Worm (Caenorhabditis elegans): Measurements from ENCODE around the gene cest-9.1.

Gene cest-9.1

DNA sequence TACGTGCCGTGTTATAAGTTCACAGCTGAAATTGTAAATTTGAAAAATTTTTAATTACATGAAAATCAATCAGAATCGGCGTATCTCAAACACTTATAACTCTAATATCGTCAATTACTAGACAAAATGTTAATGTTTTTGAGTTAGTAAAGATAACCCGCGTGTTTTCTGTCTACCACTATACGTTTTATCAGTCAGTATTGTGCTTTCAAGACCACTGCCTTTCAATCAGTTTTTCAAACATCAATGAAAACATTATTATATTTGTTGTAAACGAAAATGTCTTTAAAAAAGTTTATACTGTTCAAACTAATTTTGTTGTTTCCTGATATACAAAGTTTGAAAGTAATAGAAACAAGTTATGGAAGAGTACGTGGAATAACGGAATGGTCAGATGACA, 3.3 kb upstream of the cest-9.1 start:
- TF ChIP-seq ztf-29 (GFP tag; IDR thresholded peaks at IDR 0.05) (no peak), klf-2 (GFP tag; conservative IDR thresholded peaks at IDR 0.05) (no peak), flt-1 (GFP tag; IDR thresholded peaks at IDR 0.05) (no peak), cog-1 (tag; optimal IDR thresholded peaks at IDR 0.05) (no peak), ztf-23 (GFP tag; IDR thresholded peaks at IDR 0.05) (no peak), ref-1 (GFP tag; conservative IDR thresholded peaks at IDR 0.05) (no peak), T22C8.4 (GFP tag; IDR thresholded peaks at IDR 0.05) (no peak), tab-1 (GFP tag; IDR thresholded peaks at IDR 0.05) (no peak), med-1 (GFP tag; optimal IDR thresholded peaks at IDR 0.05; ENCODE audit: insufficient read depth) (no peak)

DNA sequence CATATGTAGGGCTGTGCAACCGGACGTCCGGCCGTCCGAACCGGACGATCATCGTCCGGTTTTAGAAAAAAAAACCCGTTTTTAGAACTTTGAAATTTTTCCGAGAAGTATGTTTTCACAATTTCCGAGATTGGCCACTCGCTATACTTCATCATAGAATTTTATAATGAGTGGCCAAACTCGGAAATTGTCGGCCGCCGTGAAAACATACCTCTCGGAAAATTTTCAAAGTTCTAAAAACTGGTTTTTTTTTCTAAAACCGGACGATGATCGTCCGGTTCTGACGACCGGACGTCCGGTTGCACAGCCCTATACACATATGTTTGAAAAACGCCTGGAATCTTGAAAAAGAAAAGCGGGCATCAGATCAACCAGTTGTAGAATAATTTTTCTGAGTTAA, 1.1 kb downstream of the cest-9.1 start:
- TF ChIP-seq cog-1 (tag; optimal IDR thresholded peaks at IDR 0.05) (no peak), klf-2 (GFP tag; conservative IDR thresholded peaks at IDR 0.05) (no peak), flt-1 (GFP tag; IDR thresholded peaks at IDR 0.05) (no peak), tab-1 (GFP tag; IDR thresholded peaks at IDR 0.05) (no peak), T22C8.4 (GFP tag; IDR thresholded peaks at IDR 0.05) (no peak), ztf-23 (GFP tag; IDR thresholded peaks at IDR 0.05) (no peak), ref-1 (GFP tag; conservative IDR thresholded peaks at IDR 0.05) (no peak), ztf-29 (GFP tag; IDR thresholded peaks at IDR 0.05) (no peak), med-1 (GFP tag; optimal IDR thresholded peaks at IDR 0.05; ENCODE audit: insufficient read depth) (no peak)

DNA sequence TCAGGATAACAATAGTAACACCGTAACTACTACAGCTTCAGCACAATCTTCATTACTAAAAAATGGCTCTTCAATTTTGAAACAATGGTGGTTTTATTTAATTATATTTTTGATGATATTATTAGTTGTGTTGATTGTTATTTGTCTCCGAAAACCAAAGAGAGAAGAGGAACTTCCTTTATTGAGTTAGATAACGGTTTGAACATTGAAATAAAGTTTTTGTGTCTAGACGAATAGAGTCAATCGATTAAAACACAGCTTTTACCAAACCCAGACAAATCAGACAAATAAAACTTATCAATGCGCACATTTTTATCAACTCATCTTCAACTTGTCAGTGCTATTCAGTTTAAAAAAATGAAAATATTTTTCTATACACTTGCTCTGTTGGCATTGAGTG, 3.7 kb downstream of the cest-9.1 start, which contains the start of gene cest-7:
Gene cest-7 (plus strand): TSS at position 301 of the 400 bp plus-strand sequence.
- TF ChIP-seq cog-1 (tag; optimal IDR thresholded peaks at IDR 0.05) (no peak), klf-2 (GFP tag; conservative IDR thresholded peaks at IDR 0.05) (no peak), flt-1 (GFP tag; IDR thresholded peaks at IDR 0.05) (no peak), med-1 (GFP tag; optimal IDR thresholded peaks at IDR 0.05; ENCODE audit: insufficient read depth) (no peak), ztf-23 (GFP tag; IDR thresholded peaks at IDR 0.05) (no peak), ref-1 (GFP tag; conservative IDR thresholded peaks at IDR 0.05) (no peak), tab-1 (GFP tag; IDR thresholded peaks at IDR 0.05) (no peak), T22C8.4 (GFP tag; IDR thresholded peaks at IDR 0.05) (no peak)

DNA sequence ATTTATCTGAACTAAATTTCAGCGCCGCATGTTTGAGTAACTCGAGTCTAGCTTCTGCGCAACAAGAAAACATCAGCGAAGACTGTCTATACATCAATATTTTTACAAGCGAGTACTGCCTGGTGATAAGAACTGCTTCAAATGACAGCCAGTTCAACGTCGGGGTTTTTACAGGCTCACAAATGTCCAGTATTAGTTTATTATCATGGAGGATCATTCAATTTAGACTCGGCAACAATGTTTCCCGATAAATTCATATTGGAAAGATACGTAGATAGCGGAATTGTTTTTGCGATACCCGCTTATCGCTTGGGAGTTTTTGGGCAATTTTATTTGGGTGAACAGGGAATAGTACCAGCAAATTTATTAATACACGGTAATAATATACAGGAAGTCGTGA, 4.4 kb downstream of the cest-9.1 start:
- TF ChIP-seq ztf-29 (GFP tag; IDR thresholded peaks at IDR 0.05) (no peak), flt-1 (GFP tag; IDR thresholded peaks at IDR 0.05) (no peak), med-1 (GFP tag; optimal IDR thresholded peaks at IDR 0.05; ENCODE audit: insufficient read depth) (no peak), klf-2 (GFP tag; conservative IDR thresholded peaks at IDR 0.05) (no peak)

DNA sequence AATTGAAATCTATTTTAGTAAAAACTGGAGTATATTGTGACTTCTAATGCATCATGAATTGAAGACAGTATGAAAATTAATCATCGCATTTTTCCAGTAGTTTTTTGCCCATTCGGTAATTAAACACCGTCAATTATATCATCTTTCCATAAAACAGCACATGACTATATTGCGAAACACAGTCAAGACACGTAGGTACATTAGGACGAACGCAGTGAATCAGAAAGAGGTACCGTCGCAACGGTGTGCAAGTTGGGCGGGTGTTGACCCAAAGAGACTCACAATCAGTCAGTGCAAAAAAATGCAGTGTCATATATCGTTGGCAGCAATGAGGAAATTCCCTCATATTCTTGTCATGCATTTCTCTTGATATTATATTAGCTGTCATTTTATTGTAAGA, 8.4 kb downstream of the cest-9.1 start:
- TF ChIP-seq flt-1 (GFP tag; IDR thresholded peaks at IDR 0.05) = no peak
- no peak for TF ChIP-seq med-1 (GFP tag; optimal IDR thresholded peaks at IDR 0.05; ENCODE audit: insufficient read depth)
- no peak for TF ChIP-seq ztf-23 (GFP tag; IDR thresholded peaks at IDR 0.05)
- no peak for TF ChIP-seq ref-1 (GFP tag; conservative IDR thresholded peaks at IDR 0.05)
- TF ChIP-seq cog-1 (tag; optimal IDR thresholded peaks at IDR 0.05) = no peak

DNA sequence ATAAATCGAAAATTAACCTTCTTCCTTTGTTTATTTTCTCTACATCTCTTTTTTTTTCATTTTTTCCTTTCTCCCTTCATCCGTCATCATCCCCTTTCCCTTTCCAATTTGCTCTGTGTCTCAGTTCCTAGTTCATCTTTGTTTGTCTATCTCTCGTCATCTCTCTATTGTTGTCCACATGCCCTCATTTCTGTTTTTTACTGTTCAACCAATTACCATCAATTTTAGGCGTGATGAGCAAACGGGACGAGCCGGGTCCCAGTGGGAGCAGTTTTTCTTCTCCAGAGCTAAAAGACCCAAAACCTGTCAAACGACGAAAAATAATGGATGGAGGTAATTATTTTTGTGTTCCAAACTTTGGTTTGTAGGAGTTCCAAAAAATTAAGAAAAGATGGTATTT, 9.4 kb downstream of the cest-9.1 start, which contains the start of gene C23H4.6:
Gene C23H4.6 (plus strand): TSS at position 219 of the 400 bp plus-strand sequence.
- TF ChIP-seq T22C8.4 (GFP tag; IDR thresholded peaks at IDR 0.05) (no peak), cog-1 (tag; optimal IDR thresholded peaks at IDR 0.05) (no peak), med-1 (GFP tag; optimal IDR thresholded peaks at IDR 0.05; ENCODE audit: insufficient read depth) (no peak), ztf-23 (GFP tag; IDR thresholded peaks at IDR 0.05) (no peak), ztf-29 (GFP tag; IDR thresholded peaks at IDR 0.05) (no peak), flt-1 (GFP tag; IDR thresholded peaks at IDR 0.05) (no peak), klf-2 (GFP tag; conservative IDR thresholded peaks at IDR 0.05) (no peak), tab-1 (GFP tag; IDR thresholded peaks at IDR 0.05) (no peak)

DNA sequence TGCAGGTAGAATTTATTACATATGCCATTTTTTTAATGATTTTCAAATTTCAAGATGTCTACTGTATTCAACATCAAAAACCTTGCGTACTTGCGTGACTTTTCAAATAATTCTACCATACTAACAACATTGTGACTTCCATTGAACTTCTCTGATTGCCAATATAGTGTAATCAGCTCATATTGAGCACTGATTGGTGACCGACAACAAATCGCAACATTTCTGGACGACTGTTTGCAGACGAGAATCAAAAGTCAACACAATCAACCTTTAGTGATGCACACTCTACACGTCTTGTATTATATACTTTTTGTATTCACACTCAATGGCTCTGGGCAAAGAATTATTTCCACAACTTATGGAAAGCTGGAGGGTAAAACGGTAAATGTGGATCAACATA, 15.5 kb downstream of the cest-9.1 start, which contains the start of gene cest-3:
Gene cest-3 (plus strand): TSS at position 190 of the 400 bp plus-strand sequence.
- no peak for TF ChIP-seq flt-1 (GFP tag; IDR thresholded peaks at IDR 0.05)
- no peak for TF ChIP-seq ref-1 (GFP tag; conservative IDR thresholded peaks at IDR 0.05)
- TF ChIP-seq T22C8.4 (GFP tag; IDR thresholded peaks at IDR 0.05) = no peak
- TF ChIP-seq klf-2 (GFP tag; conservative IDR thresholded peaks at IDR 0.05) = no peak

DNA sequence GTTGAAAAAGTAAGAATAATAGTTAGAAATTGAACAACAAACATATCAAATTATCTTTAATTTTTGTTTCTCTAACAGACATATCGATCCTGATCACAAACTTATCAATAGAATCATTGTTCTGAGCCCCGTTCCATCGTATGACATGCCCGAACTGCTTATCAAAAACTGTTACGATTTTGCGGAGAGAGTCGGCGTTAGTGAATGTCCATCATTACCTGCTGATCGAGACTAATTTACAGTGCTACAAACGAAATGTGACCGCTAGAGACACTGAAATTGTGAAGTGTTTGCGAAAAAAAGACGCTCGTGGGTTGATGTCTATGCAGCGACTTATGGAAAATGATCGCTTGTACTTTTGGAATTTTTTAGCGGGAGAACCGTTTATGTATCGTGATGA, 16.9 kb downstream of the cest-9.1 start:
- TF ChIP-seq flt-1 (GFP tag; IDR thresholded peaks at IDR 0.05) (no peak), cog-1 (tag; optimal IDR thresholded peaks at IDR 0.05) (no peak), klf-2 (GFP tag; conservative IDR thresholded peaks at IDR 0.05) (no peak), med-1 (GFP tag; optimal IDR thresholded peaks at IDR 0.05; ENCODE audit: insufficient read depth) (no peak), tab-1 (GFP tag; IDR thresholded peaks at IDR 0.05) (no peak), ref-1 (GFP tag; conservative IDR thresholded peaks at IDR 0.05) (no peak), T22C8.4 (GFP tag; IDR thresholded peaks at IDR 0.05) (no peak), ztf-29 (GFP tag; IDR thresholded peaks at IDR 0.05) (no peak), ztf-23 (GFP tag; IDR thresholded peaks at IDR 0.05) (no peak)

DNA sequence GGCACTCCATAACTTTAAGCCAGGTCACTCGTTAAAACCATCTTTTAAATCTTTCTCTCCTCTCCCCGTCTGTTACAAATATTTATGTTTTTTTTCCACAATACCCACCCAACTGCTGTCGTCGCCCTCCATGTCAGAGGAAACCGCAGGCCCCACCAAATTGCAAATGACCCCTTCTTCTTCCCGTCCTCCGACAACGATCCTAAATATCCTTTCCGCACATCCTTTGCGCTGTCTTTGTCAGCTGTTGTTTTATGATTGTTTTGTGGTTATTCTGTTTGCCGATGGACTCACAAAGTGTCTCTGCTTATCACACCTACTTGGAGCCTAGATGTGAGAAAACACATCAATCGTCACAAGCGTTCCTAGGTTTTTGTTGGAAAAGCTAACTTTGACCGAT, 22.2 kb downstream of the cest-9.1 start:
- no peak for TF ChIP-seq tab-1 (GFP tag; IDR thresholded peaks at IDR 0.05)
- no peak for TF ChIP-seq ztf-23 (GFP tag; IDR thresholded peaks at IDR 0.05)
- no peak for TF ChIP-seq flt-1 (GFP tag; IDR thresholded peaks at IDR 0.05)
- no peak for TF ChIP-seq T22C8.4 (GFP tag; IDR thresholded peaks at IDR 0.05)
- TF ChIP-seq ztf-29 (GFP tag; IDR thresholded peaks at IDR 0.05) = no peak
- TF ChIP-seq cog-1 (tag; optimal IDR thresholded peaks at IDR 0.05) = no peak
- no peak for TF ChIP-seq klf-2 (GFP tag; conservative IDR thresholded peaks at IDR 0.05)
- no peak for TF ChIP-seq ref-1 (GFP tag; conservative IDR thresholded peaks at IDR 0.05)
- no peak for TF ChIP-seq med-1 (GFP tag; optimal IDR thresholded peaks at IDR 0.05; ENCODE audit: insufficient read depth)

DNA sequence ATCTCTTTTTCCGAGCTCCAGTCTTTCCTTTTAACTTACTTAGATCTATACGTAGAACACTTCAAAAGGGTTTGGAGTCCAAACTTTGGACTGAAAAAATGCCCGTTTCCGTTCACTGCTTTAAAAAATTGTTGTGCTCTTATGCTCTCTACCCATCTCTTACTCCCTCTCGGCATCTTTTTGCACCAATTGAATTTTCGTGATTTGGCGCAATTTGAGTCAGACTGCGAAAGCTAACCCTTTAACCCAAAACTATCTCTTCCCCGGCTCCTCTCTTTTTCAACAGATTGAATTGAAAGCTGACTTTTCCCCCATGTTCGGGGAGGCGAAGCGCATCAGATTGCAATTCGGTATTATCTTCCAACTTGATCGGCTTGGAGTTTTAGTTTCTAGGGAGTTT, 26.2 kb downstream of the cest-9.1 start:
- TF ChIP-seq T22C8.4 (GFP tag; IDR thresholded peaks at IDR 0.05) = no peak
- no peak for TF ChIP-seq klf-2 (GFP tag; conservative IDR thresholded peaks at IDR 0.05)
- no peak for TF ChIP-seq med-1 (GFP tag; optimal IDR thresholded peaks at IDR 0.05; ENCODE audit: insufficient read depth)
- TF ChIP-seq tab-1 (GFP tag; IDR thresholded peaks at IDR 0.05) = no peak
- TF ChIP-seq ref-1 (GFP tag; conservative IDR thresholded peaks at IDR 0.05) = no peak
- no peak for TF ChIP-seq ztf-23 (GFP tag; IDR thresholded peaks at IDR 0.05)
- TF ChIP-seq flt-1 (GFP tag; IDR thresholded peaks at IDR 0.05) = no peak
- no peak for TF ChIP-seq ztf-29 (GFP tag; IDR thresholded peaks at IDR 0.05)
- TF ChIP-seq cog-1 (tag; optimal IDR thresholded peaks at IDR 0.05) = no peak
